2 worm cellular contexts compared by ENCODE assay signal in genomic region chrIV:6321667-6322066, ce11.
TF ChIP-seq lines count a peak whose summit lies in the region.

Gene Y73B6BL.29 (plus strand): TSS chrIV:6321929.

TF ChIP-seq in whole organism, L1 larva, 84 proteins besides CTCF, POLR2A, EP300 and RAD21 (continued from another document):
- peak; percentile 97 for TF ChIP-seq nhr-47 (tag; optimal IDR thresholded peaks at IDR 0.05; lab: Kevin White, UChicago)
- TF ChIP-seq nhr-71 (tag; optimal IDR thresholded peaks at IDR 0.05; lab: Kevin White, UChicago), result peak; percentile 98
- TF ChIP-seq efl-3 (GFP tag; optimal IDR thresholded peaks at IDR 0.05; lab: Kevin White, UChicago), result peak; percentile 87
- TF ChIP-seq nhr-77 (tag; optimal IDR thresholded peaks at IDR 0.05; lab: Kevin White, UChicago), result no peak
- peak; percentile 96 for TF ChIP-seq sox-4 (tag; optimal IDR thresholded peaks at IDR 0.05; lab: Kevin White, UChicago)
- peak; percentile 70 for TF ChIP-seq hlh-17 (GFP tag; optimal IDR thresholded peaks at IDR 0.05; lab: Kevin White, UChicago; ENCODE audit: borderline replicate concordance)
- TF ChIP-seq sptf-1 (tag; optimal IDR thresholded peaks at IDR 0.05; lab: Kevin White, UChicago), result no peak
- TF ChIP-seq rnt-1 (tag; optimal IDR thresholded peaks at IDR 0.05; lab: Kevin White, UChicago), result peak; percentile 100
- TF ChIP-seq unc-30 (tag; optimal IDR thresholded peaks at IDR 0.05; lab: Kevin White, UChicago), result no peak
- TF ChIP-seq unc-130 (tag; optimal IDR thresholded peaks at IDR 0.05; lab: Kevin White, UChicago), result peak; percentile 92
- TF ChIP-seq tbx-2 (tag; optimal IDR thresholded peaks at IDR 0.05; lab: Kevin White, UChicago), result peak; percentile 98
- peak; percentile 85 for TF ChIP-seq ceh-88 (GFP tag; IDR thresholded peaks at IDR 0.05; lab: Robert Waterston, UW)
- peak in 1 of 2 experiments; percentile 82 for TF ChIP-seq mdl-1 (tag; optimal IDR thresholded peaks at IDR 0.05; lab: Kevin White, UChicago)
- peak; percentile 98 for TF ChIP-seq egl-13 (tag; optimal IDR thresholded peaks at IDR 0.05; lab: Kevin White, UChicago)
- peak; percentile 49 for TF ChIP-seq F16B12.6 (tag; optimal IDR thresholded peaks at IDR 0.05; lab: Kevin White, UChicago)
- peak; percentile 96 for TF ChIP-seq C04F5.9 (tag; optimal IDR thresholded peaks at IDR 0.05; lab: Kevin White, UChicago)
- peak; percentile 95 for TF ChIP-seq nhr-20 (tag; optimal IDR thresholded peaks at IDR 0.05; lab: Kevin White, UChicago)
- TF ChIP-seq nhr-12 (tag; optimal IDR thresholded peaks at IDR 0.05; lab: Kevin White, UChicago), result no peak
- peak; percentile 83 for TF ChIP-seq skn-1 (tag; optimal IDR thresholded peaks at IDR 0.05; lab: Kevin White, UChicago)
- no peak for TF ChIP-seq ces-1 (GFP tag; optimal IDR thresholded peaks at IDR 0.05; lab: Kevin White, UChicago)
- TF ChIP-seq blmp-1 (tag; optimal IDR thresholded peaks at IDR 0.05; lab: Kevin White, UChicago), result peak; percentile 77
- peak; percentile 97 for TF ChIP-seq ceh-8 (GFP tag; optimal IDR thresholded peaks at IDR 0.05; lab: Kevin White, UChicago)
- TF ChIP-seq dsc-1 (tag; optimal IDR thresholded peaks at IDR 0.05; lab: Kevin White, UChicago), result peak; percentile 97
- TF ChIP-seq unc-62 (GFP tag; optimal IDR thresholded peaks at IDR 0.05; lab: Kevin White, UChicago), result no peak
- TF ChIP-seq zip-4 (GFP tag; optimal IDR thresholded peaks at IDR 0.05; lab: Kevin White, UChicago), result peak; percentile 85

TF ChIP-seq in whole organism, young adult, 124 proteins besides CTCF, POLR2A, EP300 and RAD21 (continued from another document):
- TF ChIP-seq F57A8.1 (GFP tag; optimal IDR thresholded peaks at IDR 0.05; lab: Kevin White, UChicago) (no peak), madf-3 (GFP tag; IDR thresholded peaks at IDR 0.05; lab: Robert Waterston, UW) (peak; percentile 82), B0336.3 (GFP tag; IDR thresholded peaks at IDR 0.05; lab: Robert Waterston, UW) (0 out of 2 replicates have a peak, but pooled peaks have one; percentile 35), ceh-79 (tag; optimal IDR thresholded peaks at IDR 0.05; lab: Kevin White, UChicago) (no peak), attf-3 (GFP tag; conservative IDR thresholded peaks at IDR 0.05; lab: Robert Waterston, UW) (peak; percentile 53), dox-1 (GFP tag; IDR thresholded peaks at IDR 0.05; lab: Robert Waterston, UW) (peak; percentile 78), bed-1 (GFP tag; IDR thresholded peaks at IDR 0.05; lab: Robert Waterston, UW) (0 out of 2 replicates have a peak, but pooled peaks have one; percentile 63), atf-7 (tag; optimal IDR thresholded peaks at IDR 0.05; lab: Kevin White, UChicago) (peak; percentile 65), ceh-58 (GFP tag; IDR thresholded peaks at IDR 0.05; lab: Robert Waterston, UW) (no peak), F10E7.11 (tag; optimal IDR thresholded peaks at IDR 0.05; lab: Kevin White, UChicago) (peak; percentile 61), die-1 (tag; optimal IDR thresholded peaks at IDR 0.05; lab: Kevin White, UChicago) (no peak), zim-3 (tag; optimal IDR thresholded peaks at IDR 0.05; lab: Kevin White, UChicago) (peak; percentile 46), rec-8 (tag; optimal IDR thresholded peaks at IDR 0.05; lab: Kevin White, UChicago) (peak; percentile 69 to 87), hmg-20 (GFP tag; IDR thresholded peaks at IDR 0.05; lab: Robert Waterston, UW) (peak; percentile 80), ztf-25 (GFP tag; IDR thresholded peaks at IDR 0.05; lab: Robert Waterston, UW) (peak; percentile 78), K12H6.12 (tag; optimal IDR thresholded peaks at IDR 0.05; lab: Kevin White, UChicago) (peak; percentile 90), gei-17 (GFP tag; optimal IDR thresholded peaks at IDR 0.05; lab: Kevin White, UChicago) (peak; percentile 7)
